Worm (Caenorhabditis elegans) whole organism, L1 larva: Measurements from ENCODE around the gene C27A7.6.
A peak's percentile ranks its signal among the peaks of the same experiment; 100 is the strongest.

Source experiments
- C04F5.9 ChIP-seq: sonication (generic microtip); optimal IDR thresholded peaks from 2 replicates; lab custom pipeline; 2016; ENCODE audit warnings: missing genetic modification characterization, missing compliant biosample characterization
- C34B4.2 ChIP-seq: sonication (generic microtip); optimal IDR thresholded peaks from 2 replicates; lab custom pipeline; 2017; ENCODE audit warnings: mild to moderate bottlenecking, missing genetic modification characterization, missing compliant biosample characterization
- aha-1 ChIP-seq: fragments of 150-350 bp; optimal IDR thresholded peaks from 2 replicates; lab custom pipeline; 2014; ENCODE audit warnings: missing biosample characterization, missing genetic modification characterization
- alr-1 ChIP-seq: fragments of 200-800 bp; sonication (Bioruptor generic); optimal IDR thresholded peaks from 2 replicates; lab custom pipeline; 2018; ENCODE audit warnings: borderline replicate concordance, mild to moderate bottlenecking, missing genetic modification characterization, missing compliant biosample characterization
- aly-2 ChIP-seq: fragments of 150-350 bp; optimal IDR thresholded peaks from 2 replicates; lab custom pipeline; 2014; ENCODE audit warnings: missing biosample characterization, missing genetic modification characterization
- ama-1 ChIP-seq: fragments of 150-350 bp; optimal IDR thresholded peaks from 2 replicates; lab custom pipeline; 2014
- blmp-1 ChIP-seq: fragments of 150-350 bp; optimal IDR thresholded peaks from 2 replicates; lab custom pipeline; 2014; ENCODE audit warnings: missing biosample characterization, missing genetic modification characterization
- ceh-82 ChIP-seq, 3 experiments: fragments of 150-350 bp in 1 of 3; sonication (generic microtip) in 2 of 3; optimal IDR thresholded peaks; 2 replicates each; lab custom pipeline; 2014 to 2017; ENCODE audit warnings: missing biosample characterization in 3 of 3, missing genetic modification characterization in 3 of 3
- ceh-90 ChIP-seq: sonication (generic microtip); optimal IDR thresholded peaks from 2 replicates; lab custom pipeline; 2016; ENCODE audit warnings: missing genetic modification characterization, missing compliant biosample characterization
- efl-3 ChIP-seq: fragments of 200-800 bp; sonication (Bioruptor generic); optimal IDR thresholded peaks from 2 replicates; lab custom pipeline; 2018; ENCODE audit warnings: mild to moderate bottlenecking, missing genetic modification characterization, missing compliant biosample characterization
- egl-27 ChIP-seq, 2 experiments: fragments of 150-350 bp in 1 of 2; sonication (generic microtip); optimal IDR thresholded peaks; 3 replicates each; lab custom pipeline; 2017 to 2018; ENCODE audit warnings: missing biosample characterization in 2 of 2, missing genetic modification characterization in 2 of 2, missing genetic modification reagents in 2 of 2
- elt-2 ChIP-seq: sonication (generic microtip); optimal IDR thresholded peaks from 2 replicates; lab custom pipeline; 2016; ENCODE audit warnings: missing genetic modification characterization, mild to moderate bottlenecking, inconsistent platforms, missing compliant biosample characterization, missing genetic modification reagents
- ets-5 ChIP-seq: fragments of 200-800 bp; sonication (Bioruptor generic); IDR thresholded peaks from 2 replicates; pipeline ENCODE4 v1.3.6; 2022; ENCODE audit warnings: missing genetic modification characterization, missing compliant biosample characterization
- fkh-4 ChIP-seq: sonication (generic microtip); optimal IDR thresholded peaks from 2 replicates; lab custom pipeline; 2016; ENCODE audit warnings: missing compliant biosample characterization, missing genetic modification characterization, borderline replicate concordance
- fos-1 ChIP-seq: fragments of 150-350 bp; optimal IDR thresholded peaks from 2 replicates; lab custom pipeline; 2014; ENCODE audit warnings: missing biosample characterization, missing genetic modification characterization
- hlh-17 ChIP-seq: fragments of 200-800 bp; sonication (Bioruptor generic); optimal IDR thresholded peaks from 2 replicates; lab custom pipeline; 2018; ENCODE audit warnings: missing genetic modification characterization, mild to moderate bottlenecking, missing compliant biosample characterization, moderate library complexity, borderline replicate concordance
- hlh-4 ChIP-seq: sonication (generic microtip); optimal IDR thresholded peaks from 2 replicates; lab custom pipeline; 2016; ENCODE audit warnings: mild to moderate bottlenecking, missing genetic modification characterization, missing compliant biosample characterization
- lin-13 ChIP-seq: fragments of 150-350 bp; optimal IDR thresholded peaks from 2 replicates; lab custom pipeline; 2014; ENCODE audit warnings: missing biosample characterization, missing genetic modification reagents, missing genetic modification characterization
- lin-14 ChIP-seq: fragments of 200-800 bp; sonication (Bioruptor generic); optimal IDR thresholded peaks from 2 replicates; lab custom pipeline; 2018; ENCODE audit warnings: mild to moderate bottlenecking, missing genetic modification characterization, moderate library complexity, missing compliant biosample characterization
- lin-15B ChIP-seq: fragments of 150-350 bp; sonication (generic microtip); optimal IDR thresholded peaks from 3 replicates; lab custom pipeline; 2014; ENCODE audit warnings: missing biosample characterization, missing genetic modification characterization
- lin-39 ChIP-seq: fragments of 150-350 bp; optimal IDR thresholded peaks from 2 replicates; lab custom pipeline; 2014; ENCODE audit warnings: missing biosample characterization, missing genetic modification reagents, missing genetic modification characterization
- lir-3 ChIP-seq: sonication (generic microtip); optimal IDR thresholded peaks from 2 replicates; lab custom pipeline; 2016; ENCODE audit warnings: mild to moderate bottlenecking, missing genetic modification characterization, moderate library complexity, missing compliant biosample characterization; ENCODE audit not compliant: poor library complexity
- lsy-2 ChIP-seq, 2 experiments: fragments of 150-350 bp; optimal IDR thresholded peaks; 2 replicates each; lab custom pipeline; 2014; ENCODE audit warnings: missing biosample characterization in 2 of 2, missing genetic modification characterization in 2 of 2
- mab-9 ChIP-seq: fragments of 200-800 bp; sonication (Bioruptor generic); IDR thresholded peaks from 2 replicates; pipeline ENCODE4 v1.3.6; 2022; ENCODE audit warnings: missing genetic modification reagents, missing genetic modification characterization, missing compliant biosample characterization
- mdl-1 ChIP-seq, 2 experiments: fragments of 150-350 bp; optimal IDR thresholded peaks; 2 replicates each; lab custom pipeline; 2014 to 2017; ENCODE audit warnings: missing biosample characterization in 2 of 2, missing genetic modification characterization in 2 of 2, inconsistent platforms in 1 of 2
- mef-2 ChIP-seq: fragments of 150-350 bp; optimal IDR thresholded peaks from 2 replicates; lab custom pipeline; 2014; ENCODE audit warnings: missing biosample characterization, missing genetic modification characterization
- nhr-11 ChIP-seq: fragments of 150-350 bp; optimal IDR thresholded peaks from 2 replicates; lab custom pipeline; 2014; ENCODE audit warnings: missing biosample characterization, missing genetic modification characterization
- nhr-237 ChIP-seq: fragments of 150-350 bp; optimal IDR thresholded peaks from 2 replicates; lab custom pipeline; 2014; ENCODE audit warnings: missing biosample characterization, missing genetic modification characterization
- nhr-71 ChIP-seq: sonication (generic microtip); optimal IDR thresholded peaks from 2 replicates; lab custom pipeline; 2016; ENCODE audit warnings: mild to moderate bottlenecking, missing genetic modification characterization, moderate library complexity, missing compliant biosample characterization
- nhr-76 ChIP-seq: sonication (generic microtip); optimal IDR thresholded peaks from 2 replicates; lab custom pipeline; 2017; ENCODE audit warnings: missing biosample characterization, missing genetic modification characterization
- nhr-90 ChIP-seq: sonication (generic microtip); optimal IDR thresholded peaks from 2 replicates; lab custom pipeline; 2016; ENCODE audit warnings: mild to moderate bottlenecking, missing genetic modification characterization, missing compliant biosample characterization; ENCODE audit not compliant: poor library complexity
- pag-3 ChIP-seq: sonication (generic microtip); optimal IDR thresholded peaks from 2 replicates; lab custom pipeline; 2017; ENCODE audit warnings: missing genetic modification characterization, mild to moderate bottlenecking, missing compliant biosample characterization, antibody characterized with exemption, borderline replicate concordance; ENCODE audit not compliant: insufficient read depth
- pax-3 ChIP-seq: fragments of 200-800 bp; sonication (Bioruptor generic); optimal IDR thresholded peaks from 2 replicates; lab custom pipeline; 2018; ENCODE audit warnings: mild to moderate bottlenecking, missing genetic modification characterization, moderate library complexity, missing compliant biosample characterization
- pqm-1 ChIP-seq: sonication (generic microtip); optimal IDR thresholded peaks from 3 replicates; lab custom pipeline; 2017; ENCODE audit warnings: missing biosample characterization, missing genetic modification characterization
- snu-23 ChIP-seq: sonication (generic microtip); optimal IDR thresholded peaks from 2 replicates; lab custom pipeline; 2016; ENCODE audit warnings: missing genetic modification characterization, missing compliant biosample characterization
- sptf-1 ChIP-seq: fragments of 150-350 bp; optimal IDR thresholded peaks from 2 replicates; lab custom pipeline; 2014; ENCODE audit warnings: missing biosample characterization, missing genetic modification characterization
- tbx-2 ChIP-seq: sonication (generic microtip); optimal IDR thresholded peaks from 2 replicates; lab custom pipeline; 2016; ENCODE audit warnings: missing genetic modification characterization, missing compliant biosample characterization
- unc-130 ChIP-seq: fragments of 150-350 bp; optimal IDR thresholded peaks from 2 replicates; lab custom pipeline; 2017; ENCODE audit warnings: missing biosample characterization, missing genetic modification characterization, inconsistent platforms
- unc-62 ChIP-seq: fragments of 150-350 bp; optimal IDR thresholded peaks from 2 replicates; lab custom pipeline; 2014; ENCODE audit warnings: missing biosample characterization, missing genetic modification reagents, missing genetic modification characterization
- unc-86 ChIP-seq: sonication (generic microtip); optimal IDR thresholded peaks from 2 replicates; lab custom pipeline; 2016; ENCODE audit warnings: missing genetic modification characterization, missing compliant biosample characterization
- vab-15 ChIP-seq: sonication (generic microtip); optimal IDR thresholded peaks from 2 replicates; lab custom pipeline; 2017; ENCODE audit warnings: missing genotype, mild to moderate bottlenecking, missing genetic modification characterization, missing compliant biosample characterization
- xbp-1 ChIP-seq: sonication (generic microtip); optimal IDR thresholded peaks from 2 replicates; lab custom pipeline; 2016; ENCODE audit warnings: missing genetic modification characterization, missing compliant biosample characterization
- zip-4 ChIP-seq: fragments of 200-800 bp; sonication (Bioruptor generic); optimal IDR thresholded peaks from 2 replicates; lab custom pipeline; 2018; ENCODE audit warnings: mild to moderate bottlenecking, missing genetic modification characterization, moderate library complexity, missing compliant biosample characterization
- ztf-11 ChIP-seq, 2 experiments: sonication (generic microtip); optimal IDR thresholded peaks; 2 replicates each; lab custom pipeline; 2016 to 2017; ENCODE audit warnings: missing genetic modification characterization in 2 of 2, missing biosample characterization in 1 of 2, missing compliant biosample characterization in 1 of 2
- ztf-4 ChIP-seq: fragments of 150-350 bp; optimal IDR thresholded peaks from 2 replicates; lab custom pipeline; 2014; ENCODE audit warnings: missing biosample characterization, missing genetic modification characterization

C27A7.6 gene

DNA sequence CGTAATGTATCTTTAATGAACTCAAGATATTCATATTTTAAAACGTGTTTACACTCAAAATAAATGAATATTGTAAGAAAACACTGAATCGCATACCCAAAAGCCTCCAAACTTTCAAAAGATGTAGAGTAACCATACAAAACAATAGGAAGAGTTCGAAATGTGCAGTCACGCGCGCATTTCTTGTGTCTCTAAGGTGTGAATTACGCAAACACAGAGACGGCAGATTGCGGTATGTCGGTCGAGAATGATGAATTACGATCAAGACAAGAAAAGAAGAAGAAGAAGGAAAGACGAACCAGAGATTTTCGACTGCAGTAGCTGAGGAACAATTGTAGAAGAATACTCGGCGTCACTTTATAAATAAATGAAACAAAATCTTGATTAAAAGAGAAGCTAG is 19.1 kb downstream of the C27A7.6 start, which contains the start of gene lhpp-1 (continued):
- no peak for TF ChIP-seq aha-1 (tag; lab: Kevin White, UChicago)
- TF ChIP-seq ceh-82 (tag; optimal IDR thresholded peaks at IDR 0.05; lab: Kevin White, UChicago), result no peak
- TF ChIP-seq pqm-1 (tag; lab: Kevin White, UChicago), result no peak
- TF ChIP-seq xbp-1 (tag; lab: Kevin White, UChicago), result no peak
- no peak for TF ChIP-seq unc-130 (tag; lab: Kevin White, UChicago)
- TF ChIP-seq nhr-90 (tag; lab: Kevin White, UChicago), result no peak
- TF ChIP-seq mdl-1 (tag; optimal IDR thresholded peaks at IDR 0.05; lab: Kevin White, UChicago), result peak in 1 of 2 experiments; percentile 14
- no peak for TF ChIP-seq C34B4.2 (tag; lab: Kevin White, UChicago)
- no peak for TF ChIP-seq C04F5.9 (tag; lab: Kevin White, UChicago)
- no peak for TF ChIP-seq nhr-11 (tag; lab: Kevin White, UChicago)
- TF ChIP-seq lin-15B (tag; lab: Kevin White, UChicago), result no peak
- no peak for TF ChIP-seq nhr-71
- no peak for TF ChIP-seq lir-3 (tag; lab: Kevin White, UChicago)
- TF ChIP-seq ceh-90, result no peak
- no peak for TF ChIP-seq alr-1
- TF ChIP-seq lin-13, result no peak
- no peak for TF ChIP-seq pag-3 (tag; lab: Kevin White, UChicago)
- TF ChIP-seq elt-2 (tag; lab: Kevin White, UChicago), result no peak
- no peak for TF ChIP-seq pax-3 (tag; lab: Kevin White, UChicago)
- TF ChIP-seq zip-4 (GFP tag; lab: Kevin White, UChicago), result no peak
- TF ChIP-seq efl-3 (GFP tag; lab: Kevin White, UChicago), result no peak
- TF ChIP-seq fkh-4 (tag; lab: Kevin White, UChicago), result no peak
- no peak for TF ChIP-seq ztf-11 (tag; optimal IDR thresholded peaks at IDR 0.05; lab: Kevin White, UChicago)
- TF ChIP-seq unc-62 (GFP tag; lab: Kevin White, UChicago), result no peak
- no peak for TF ChIP-seq egl-27 (tag; optimal IDR thresholded peaks at IDR 0.05; lab: Kevin White, UChicago)
- TF ChIP-seq tbx-2 (tag; lab: Kevin White, UChicago), result no peak
- peak; percentile 5 for TF ChIP-seq lin-14 (GFP tag; lab: Kevin White, UChicago)
- no peak for TF ChIP-seq nhr-237 (tag; lab: Kevin White, UChicago)
- no peak for TF ChIP-seq vab-15 (tag; lab: Kevin White, UChicago)
- TF ChIP-seq snu-23, result peak; percentile 6
- TF ChIP-seq mab-9 (GFP tag; lab: Robert Waterston, UW), result no peak
- TF ChIP-seq aly-2 (tag; lab: Kevin White, UChicago), result no peak
- TF ChIP-seq sptf-1 (tag; lab: Kevin White, UChicago), result no peak
- peak; percentile 68 for TF ChIP-seq blmp-1 (tag; lab: Kevin White, UChicago)
- TF ChIP-seq ama-1 (lab: Kevin White, UChicago), result no peak
- no peak for TF ChIP-seq ztf-4
- no peak for TF ChIP-seq ets-5
- TF ChIP-seq unc-86 (tag; lab: Kevin White, UChicago), result no peak
- TF ChIP-seq mef-2 (tag; lab: Kevin White, UChicago), result no peak
- TF ChIP-seq hlh-17 (GFP tag; lab: Kevin White, UChicago), result no peak
- no peak for TF ChIP-seq lin-39 (tag; lab: Kevin White, UChicago)
- TF ChIP-seq hlh-4 (tag; lab: Kevin White, UChicago), result no peak
- TF ChIP-seq nhr-76, result no peak
- no peak for TF ChIP-seq fos-1 (tag; lab: Kevin White, UChicago)
- peak in 1 of 2 experiments; percentile 20 for TF ChIP-seq lsy-2 (tag; optimal IDR thresholded peaks at IDR 0.05; lab: Kevin White, UChicago)
- TF ChIP-seq, all 84 proteins: peak for 13
